Fruit fly (Drosophila melanogaster) whole organism, embryonic: Measurements from ENCODE around the gene CG7387.

Experiments used
- ATbp ChIP-seq: fragments of 200-800 bp; sonication (Bioruptor generic); optimal IDR thresholded peaks from 2 replicates; lab custom pipeline; 2017; ENCODE audit warnings: missing biosample characterization, mild to moderate bottlenecking, missing genetic modification characterization, missing genetic modification reagents
- Adf1 ChIP-seq: fragments of 200-800 bp; sonication (Bioruptor generic); IDR thresholded peaks from 2 replicates; pipeline ENCODE4 v1.3.6; 2022; ENCODE audit warnings: missing biosample characterization, missing genetic modification characterization
- BEAF-32 ChIP-seq: fragments of 200-800 bp; sonication (Bioruptor generic); optimal IDR thresholded peaks from 3 replicates; lab custom pipeline; 2017; ENCODE audit warnings: missing biosample characterization, missing genetic modification characterization, mild to moderate bottlenecking, moderate library complexity, missing genetic modification reagents
- Bgb ChIP-seq: fragments of 200-800 bp; sonication (Bioruptor generic); IDR thresholded peaks from 2 replicates; pipeline ENCODE4 v1.3.6; 2022; ENCODE audit warnings: missing biosample characterization, missing genetic modification characterization; ENCODE audit not compliant: partially characterized antibody
- CG10543 ChIP-seq: fragments of 200-800 bp; sonication (Bioruptor generic); optimal IDR thresholded peaks from 3 replicates; lab custom pipeline; 2017; ENCODE audit warnings: missing biosample characterization, mild to moderate bottlenecking, missing genetic modification characterization, moderate library complexity
- CG11560 ChIP-seq: fragments of 200-800 bp; sonication (Bioruptor generic); IDR thresholded peaks from 3 replicates; pipeline ENCODE4 v1.3.6; 2022; ENCODE audit warnings: missing biosample characterization, missing genetic modification characterization
- CG12299 ChIP-seq: fragments of 200-800 bp; sonication (Bioruptor generic); optimal IDR thresholded peaks from 2 replicates; lab custom pipeline; 2018; ENCODE audit warnings: missing biosample characterization, mild to moderate bottlenecking, missing genetic modification characterization
- CG12769 ChIP-seq: fragments of 200-800 bp; sonication (Bioruptor generic); optimal IDR thresholded peaks from 2 replicates; lab custom pipeline; 2019; ENCODE audit warnings: missing biosample characterization, mild to moderate bottlenecking, missing genetic modification characterization, moderate library complexity
- CG12942 ChIP-seq: fragments of 200-800 bp; sonication (Bioruptor generic); optimal IDR thresholded peaks from 3 replicates; lab custom pipeline; 2016; ENCODE audit warnings: missing biosample characterization, missing genetic modification characterization
- CG17568 ChIP-seq: fragments of 200-800 bp; sonication (Bioruptor generic); optimal IDR thresholded peaks from 2 replicates; lab custom pipeline; 2018; ENCODE audit warnings: missing biosample characterization, mild to moderate bottlenecking, missing genetic modification characterization, moderate library complexity
- CG17829 ChIP-seq: fragments of 200-800 bp; optimal IDR thresholded peaks from 2 replicates; lab custom pipeline; 2019; ENCODE audit warnings: missing biosample characterization, mild to moderate bottlenecking, missing genetic modification characterization, moderate library complexity
- CG17912 ChIP-seq: fragments of 200-800 bp; sonication (Bioruptor generic); optimal IDR thresholded peaks from 2 replicates; lab custom pipeline; 2018; ENCODE audit warnings: missing biosample characterization, mild to moderate bottlenecking, missing genetic modification characterization
- CG30431 ChIP-seq: fragments of 200-800 bp; sonication (Bioruptor generic); optimal IDR thresholded peaks from 2 replicates; lab custom pipeline; 2017; ENCODE audit warnings: missing biosample characterization, missing genetic modification characterization
- CG3407 ChIP-seq: fragments of 200-800 bp; sonication (Bioruptor generic); optimal IDR thresholded peaks from 2 replicates; lab custom pipeline; 2018; ENCODE audit warnings: missing biosample characterization, mild to moderate bottlenecking, missing genetic modification characterization
- CG3838 ChIP-seq: fragments of 200-800 bp; sonication (Bioruptor generic); optimal IDR thresholded peaks from 3 replicates; lab custom pipeline; 2016; ENCODE audit warnings: missing biosample characterization, missing genetic modification characterization
- CG5953 ChIP-seq: fragments of 200-800 bp; sonication (Bioruptor generic); IDR thresholded peaks from 2 replicates; pipeline ENCODE4 v1.3.6; 2022; ENCODE audit warnings: missing biosample characterization, missing genetic modification characterization
- CG6272 ChIP-seq: fragments of 200-800 bp; sonication (Bioruptor generic); IDR thresholded peaks from 2 replicates; pipeline ENCODE4 v1.3.6; 2022; ENCODE audit warnings: missing biosample characterization, missing genetic modification characterization
- CG6791 ChIP-seq: fragments of 200-800 bp; sonication (Bioruptor generic); IDR thresholded peaks from 3 replicates; pipeline ENCODE4 v1.3.6; 2022; ENCODE audit warnings: missing biosample characterization, missing genetic modification characterization; ENCODE audit not compliant: partially characterized antibody
- CG7928 ChIP-seq: fragments of 200-800 bp; sonication (Bioruptor generic); optimal IDR thresholded peaks from 2 replicates; lab custom pipeline; 2017; ENCODE audit warnings: missing biosample characterization, mild to moderate bottlenecking, missing genetic modification characterization
- CG8388 ChIP-seq: fragments of 200-800 bp; sonication (Bioruptor generic); optimal IDR thresholded peaks from 2 replicates; lab custom pipeline; 2019; ENCODE audit warnings: missing biosample characterization, mild to moderate bottlenecking, missing genetic modification characterization, moderate library complexity
- CG9609 ChIP-seq: fragments of 200-800 bp; sonication (Bioruptor generic); optimal IDR thresholded peaks from 3 replicates; lab custom pipeline; 2016; ENCODE audit warnings: missing biosample characterization, missing genetic modification characterization
- D19A ChIP-seq: fragments of 200-800 bp; optimal IDR thresholded peaks from 3 replicates; lab custom pipeline; 2019; ENCODE audit warnings: missing biosample characterization, mild to moderate bottlenecking, missing genetic modification characterization, moderate library complexity
- ERR ChIP-seq: fragments of 200-800 bp; sonication (Bioruptor generic); optimal IDR thresholded peaks from 2 replicates; lab custom pipeline; 2016; ENCODE audit warnings: missing biosample characterization, missing genetic modification characterization
- Fer1 ChIP-seq: fragments of 200-800 bp; sonication (Bioruptor generic); optimal IDR thresholded peaks from 2 replicates; lab custom pipeline; 2017; ENCODE audit warnings: missing biosample characterization, mild to moderate bottlenecking, missing genetic modification characterization
- Gug ChIP-seq: fragments of 200-800 bp; sonication (Bioruptor generic); IDR thresholded peaks from 4 replicates; pipeline ENCODE4 v1.3.6; 2022; ENCODE audit warnings: missing biosample characterization, missing genetic modification characterization
- MBD-R2 ChIP-seq: fragments of 200-800 bp; sonication (Bioruptor generic); IDR thresholded peaks from 2 replicates; pipeline ENCODE4 v1.3.6; 2022; ENCODE audit warnings: missing biosample characterization, missing genetic modification characterization
- MTF-1 ChIP-seq: fragments of 200-800 bp; sonication (Bioruptor generic); optimal IDR thresholded peaks from 2 replicates; lab custom pipeline; 2018; ENCODE audit warnings: missing biosample characterization, mild to moderate bottlenecking, missing genetic modification characterization, borderline replicate concordance
- Myb ChIP-seq: fragments of 200-800 bp; sonication (Bioruptor generic); optimal IDR thresholded peaks from 2 replicates; lab custom pipeline; 2016; ENCODE audit warnings: missing biosample characterization, missing genetic modification characterization
- NC2β ChIP-seq: fragments of 200-800 bp; sonication (Bioruptor generic); optimal IDR thresholded peaks from 2 replicates; lab custom pipeline; 2016; ENCODE audit warnings: missing biosample characterization, missing genetic modification characterization
- Nf-YA ChIP-seq: fragments of 200-800 bp; sonication (Bioruptor generic); IDR thresholded peaks from 2 replicates; pipeline ENCODE4 v1.3.6; 2022; ENCODE audit warnings: missing biosample characterization, missing genetic modification characterization
- Opbp ChIP-seq: fragments of 200-800 bp; sonication (Bioruptor generic); IDR thresholded peaks from 3 replicates; pipeline ENCODE4 v1.3.6; 2022; ENCODE audit warnings: missing biosample characterization, missing genetic modification characterization; ENCODE audit not compliant: partially characterized antibody
- Pdp1 ChIP-seq, 2 experiments: fragments of 200-800 bp; sonication (Bioruptor generic); optimal IDR thresholded peaks; 3 replicates each; lab custom pipeline; 2016; ENCODE audit warnings: missing biosample characterization in 2 of 2, missing genetic modification characterization in 2 of 2, mild to moderate bottlenecking in 1 of 2, moderate library complexity in 1 of 2
- Side ChIP-seq: fragments of 200-800 bp; sonication (Bioruptor generic); optimal IDR thresholded peaks from 2 replicates; lab custom pipeline; 2016; ENCODE audit warnings: missing biosample characterization, missing genetic modification characterization
- Sox100B ChIP-seq: fragments of 200-800 bp; sonication (Bioruptor generic); optimal IDR thresholded peaks from 3 replicates; lab custom pipeline; 2018; ENCODE audit warnings: missing biosample characterization, mild to moderate bottlenecking, missing genetic modification characterization
- Sry-δ ChIP-seq: fragments of 200-800 bp; sonication (Bioruptor generic); optimal IDR thresholded peaks from 2 replicates; lab custom pipeline; 2016; ENCODE audit warnings: missing biosample characterization, missing genetic modification characterization
- Taf1 ChIP-seq: fragments of 200-800 bp; sonication (Bioruptor generic); IDR thresholded peaks from 2 replicates; pipeline ENCODE4 v1.3.6; 2022; ENCODE audit warnings: missing biosample characterization, missing genetic modification characterization
- btn ChIP-seq: fragments of 200-800 bp; sonication (Bioruptor generic); optimal IDR thresholded peaks from 2 replicates; lab custom pipeline; 2016; ENCODE audit warnings: missing biosample characterization, missing genetic modification characterization
- chn ChIP-seq: fragments of 200-800 bp; sonication (Bioruptor generic); optimal IDR thresholded peaks from 2 replicates; lab custom pipeline; 2016; ENCODE audit warnings: missing biosample characterization, missing genetic modification characterization
- crol ChIP-seq: fragments of 200-800 bp; sonication (Bioruptor generic); IDR thresholded peaks from 2 replicates; pipeline ENCODE4 v1.3.6; 2022; ENCODE audit warnings: missing biosample characterization, missing genetic modification characterization
- crp ChIP-seq, 2 experiments: fragments of 200-800 bp; sonication (Bioruptor generic); optimal IDR thresholded peaks; 2 replicates in 1 of 2; 3 replicates in 1 of 2; lab custom pipeline; 2017; ENCODE audit warnings: missing biosample characterization in 2 of 2, missing genetic modification characterization in 2 of 2, mild to moderate bottlenecking in 1 of 2, moderate library complexity in 1 of 2
- dm ChIP-seq: fragments of 200-800 bp; sonication (Bioruptor generic); optimal IDR thresholded peaks from 3 replicates; lab custom pipeline; 2016; ENCODE audit warnings: missing biosample characterization, missing genetic modification characterization
- exex ChIP-seq: fragments of 200-800 bp; sonication (Bioruptor generic); optimal IDR thresholded peaks from 4 replicates; lab custom pipeline; 2018; ENCODE audit warnings: missing biosample characterization, mild to moderate bottlenecking, missing genetic modification characterization, moderate library complexity
- kay ChIP-seq: fragments of 200-800 bp; sonication (Bioruptor generic); optimal IDR thresholded peaks from 2 replicates; lab custom pipeline; 2016; ENCODE audit warnings: missing biosample characterization, missing genetic modification characterization
- maf-S ChIP-seq: fragments of 200-800 bp; sonication (Bioruptor generic); optimal IDR thresholded peaks from 2 replicates; lab custom pipeline; 2016; ENCODE audit warnings: missing biosample characterization, missing genetic modification characterization
- mld ChIP-seq: fragments of 200-800 bp; sonication (Bioruptor generic); IDR thresholded peaks from 3 replicates; pipeline ENCODE4 v1.3.6; 2022; ENCODE audit warnings: missing biosample characterization, missing genetic modification characterization; ENCODE audit not compliant: partially characterized antibody
- scrt ChIP-seq: fragments of 200-800 bp; sonication (Bioruptor generic); optimal IDR thresholded peaks from 2 replicates; lab custom pipeline; 2018; ENCODE audit warnings: missing biosample characterization, mild to moderate bottlenecking, missing genetic modification characterization, moderate library complexity
- sd ChIP-seq: fragments of 200-800 bp; sonication (Bioruptor generic); optimal IDR thresholded peaks from 3 replicates; lab custom pipeline; 2018; ENCODE audit warnings: missing biosample characterization, mild to moderate bottlenecking, missing genetic modification characterization, moderate library complexity
- shn ChIP-seq: fragments of 200-800 bp; sonication (Bioruptor generic); optimal IDR thresholded peaks from 3 replicates; lab custom pipeline; 2016; ENCODE audit warnings: missing biosample characterization, missing genetic modification characterization
- yki ChIP-seq: fragments of >200 bp; optimal IDR thresholded peaks from 3 replicates; lab custom pipeline; 2018

CG7387 gene

DNA sequence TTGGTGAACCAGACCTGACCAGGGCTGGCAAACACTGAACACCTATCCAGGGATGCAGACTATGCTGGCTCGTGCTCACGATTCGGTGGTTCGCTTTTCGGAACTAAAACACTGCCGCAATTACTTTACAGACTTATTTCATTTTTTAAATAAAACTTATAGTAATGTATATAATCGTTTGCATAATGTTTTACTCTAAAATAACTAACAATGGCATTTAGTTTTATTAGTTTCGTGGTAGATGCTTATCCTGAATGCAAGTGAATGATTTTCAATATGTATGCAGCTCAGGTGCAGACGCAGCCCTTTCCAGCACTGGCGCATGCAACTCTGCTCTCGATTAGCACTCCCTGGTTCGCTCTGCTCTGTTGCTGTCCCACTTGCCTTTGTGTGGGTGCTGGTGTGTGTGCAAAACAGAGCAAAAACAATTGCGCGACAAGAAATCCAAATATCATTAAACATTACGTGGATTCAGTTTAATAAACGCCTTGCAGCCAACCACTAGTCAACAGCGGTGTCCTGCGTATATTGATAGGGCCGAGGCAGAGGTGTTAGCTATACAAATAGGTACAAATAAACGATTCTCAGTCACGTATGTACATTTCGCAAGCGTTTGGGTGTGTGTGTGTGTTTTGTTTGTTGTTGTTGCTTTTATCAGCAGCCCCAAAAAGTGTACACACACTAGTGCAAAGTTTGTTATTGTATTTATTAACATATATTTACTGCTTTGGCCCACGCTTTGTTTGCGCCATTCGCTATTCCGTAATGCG is 6.1 kb downstream of the CG7387 start, which contains the start of the genes ERR and Atg18a (continued):
- peak; percentile 77 for TF ChIP-seq CG12769 (tag; lab: Kevin White, UChicago)
- TF ChIP-seq CG17829 = peak; percentile 89
- TF ChIP-seq D19A (tag; lab: Kevin White, UChicago) = no peak
- peak; percentile 76 for TF ChIP-seq MBD-R2 (GFP tag; lab: Robert Waterston, UW)
- peak; percentile 40 for TF ChIP-seq CG17912 (GFP tag; lab: Kevin White, UChicago)
- peak; percentile 39 for TF ChIP-seq NC2β
- peak; percentile 50 for TF ChIP-seq exex (tag; lab: Kevin White, UChicago)
- TF ChIP-seq CG8388 (GFP tag; lab: Kevin White, UChicago) = peak; percentile 71
- peak; percentile 68 for TF ChIP-seq Fer1
- peak; percentile 76 for TF ChIP-seq Adf1
- TF ChIP-seq ATbp (GFP tag; lab: Kevin White, UChicago) = peak; percentile 31
- TF ChIP-seq CG6272 (GFP tag; lab: Robert Waterston, UW) = peak; percentile 88
- peak; percentile 51 for TF ChIP-seq Myb (GFP tag; lab: Kevin White, UChicago)
- peak; percentile 81 for TF ChIP-seq CG12942 (GFP tag; lab: Kevin White, UChicago)
- peak; percentile 100 for TF ChIP-seq CG7928 (GFP tag; lab: Kevin White, UChicago)
- peak; percentile 28 for TF ChIP-seq CG3838
- TF ChIP-seq CG5953 (GFP tag; lab: Robert Waterston, UW) = 0 out of 2 replicates have a peak, but pooled peaks have one; percentile 43
- TF ChIP-seq sd (tag; lab: Kevin White, UChicago) = no peak
- TF ChIP-seq BEAF-32 = peak; percentile 87
- TF ChIP-seq CG9609 (GFP tag; lab: Kevin White, UChicago) = peak; percentile 76
- TF ChIP-seq Side = peak; percentile 68
- peak; percentile 82 for TF ChIP-seq shn
- no peak for TF ChIP-seq Nf-YA (GFP tag; lab: Robert Waterston, UW)
- no peak for TF ChIP-seq CG17568 (GFP tag; lab: Kevin White, UChicago)
- peak; percentile 38 for TF ChIP-seq CG12299
- TF ChIP-seq Sox100B = no peak
- peak; percentile 51; the same call in 1 of the 3 replicates for TF ChIP-seq Opbp (GFP tag; lab: Robert Waterston, UW)
- peak; percentile 40 for TF ChIP-seq kay
- peak; percentile 69 for TF ChIP-seq dm (GFP tag; lab: Kevin White, UChicago)
- no peak for TF ChIP-seq yki (lab: Kevin White, UChicago)
- TF ChIP-seq Bgb (GFP tag; lab: Robert Waterston, UW) = peak; percentile 34; the same call in 1 of the 2 replicates
- TF ChIP-seq crol (GFP tag; lab: Robert Waterston, UW) = no peak
- TF ChIP-seq ERR (GFP tag; lab: Kevin White, UChicago) = peak; percentile 83
- TF ChIP-seq chn (GFP tag; lab: Kevin White, UChicago) = peak; percentile 87
- TF ChIP-seq CG3407 (GFP tag; lab: Kevin White, UChicago) = peak; percentile 28
- TF ChIP-seq Pdp1 (GFP tag; optimal IDR thresholded peaks at IDR 0.05; lab: Kevin White, UChicago) = peak; percentile 61 to 89
- TF ChIP-seq MTF-1 (GFP tag; lab: Kevin White, UChicago) = no peak
- TF ChIP-seq Taf1 (GFP tag; lab: Robert Waterston, UW) = peak; percentile 78
- TF ChIP-seq scrt (GFP tag; lab: Kevin White, UChicago) = peak; percentile 73
- peak; percentile 93 for TF ChIP-seq Gug (GFP tag; lab: Robert Waterston, UW)
- TF ChIP-seq maf-S = peak; percentile 79
- TF ChIP-seq CG11560 = peak; percentile 80
- peak in 1 of 2 experiments; percentile 63 for TF ChIP-seq crp (GFP tag; optimal IDR thresholded peaks at IDR 0.05; lab: Kevin White, UChicago)
- TF ChIP-seq CG6791 = peak; percentile 45; the same call in 1 of the 3 replicates
- TF ChIP-seq mld (GFP tag; lab: Robert Waterston, UW) = no peak
- TF ChIP-seq CG10543 (GFP tag; lab: Kevin White, UChicago) = peak; percentile 92
- TF ChIP-seq btn (GFP tag; lab: Kevin White, UChicago) = peak; percentile 46
- peak; percentile 74 for TF ChIP-seq CG30431 (GFP tag; lab: Kevin White, UChicago)
- TF ChIP-seq Sry-δ (GFP tag; lab: Kevin White, UChicago) = peak; percentile 58
